Worm (Caenorhabditis elegans): ENCODE data around the gene cnnm-5.

cnnm-5 gene

DNA sequence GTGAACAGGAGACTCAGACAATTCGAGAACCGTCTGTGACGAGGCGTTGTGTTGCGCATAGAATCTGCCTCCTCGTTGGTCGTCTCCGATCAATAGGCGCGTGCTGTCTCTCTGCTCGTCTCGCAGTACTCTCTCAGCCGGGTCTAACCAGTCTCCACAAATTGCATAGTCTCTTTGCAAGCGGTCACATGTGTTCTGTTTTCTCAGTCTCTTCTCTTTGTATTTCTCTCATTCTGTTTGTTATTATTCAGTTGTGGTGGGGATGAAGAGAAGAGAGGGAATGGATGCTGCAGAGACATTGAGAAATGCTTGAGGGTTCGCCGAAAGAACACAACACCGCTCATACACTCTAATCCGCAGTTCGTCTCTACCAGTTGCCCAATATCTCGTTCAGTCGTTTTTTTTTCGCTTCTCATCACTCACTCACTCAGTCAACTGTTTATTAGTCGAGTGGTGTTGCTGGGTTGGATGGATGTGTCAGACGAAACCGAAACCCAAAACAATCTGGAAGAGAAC lies 27.6 kb downstream of the cnnm-5 start (continued):
- TF ChIP-seq egl-27 (tag; optimal IDR thresholded peaks at IDR 0.05) (peak; percentile 93 to 96), nhr-47 (tag; optimal IDR thresholded peaks at IDR 0.05) (peak; percentile 97), snpc-4 (tag; optimal IDR thresholded peaks at IDR 0.05) (peak; percentile 78), efl-1 (optimal IDR thresholded peaks at IDR 0.05) (peak; percentile 89 to 93), efl-1 (GFP tag; optimal IDR thresholded peaks at IDR 0.05 in 1 of 2) (peak; percentile 71 to 96), fos-1 (tag; optimal IDR thresholded peaks at IDR 0.05) (peak; percentile 96), pag-3 (tag; optimal IDR thresholded peaks at IDR 0.05; ENCODE audit: borderline replicate concordance, insufficient read depth) (peak; percentile 51), xbp-1 (tag; optimal IDR thresholded peaks at IDR 0.05) (peak; percentile 92), sptf-1 (tag; optimal IDR thresholded peaks at IDR 0.05) (no peak), zag-1 (tag; optimal IDR thresholded peaks at IDR 0.05) (peak; percentile 86), sup-37 (GFP tag; optimal IDR thresholded peaks at IDR 0.05) (peak; percentile 79), lin-39 (tag; optimal IDR thresholded peaks at IDR 0.05) (peak; percentile 77), elt-2 (tag; optimal IDR thresholded peaks at IDR 0.05) (peak; percentile 62), fkh-4 (tag; optimal IDR thresholded peaks at IDR 0.05; ENCODE audit: borderline replicate concordance) (peak; percentile 33), fkh-8 (tag; optimal IDR thresholded peaks at IDR 0.05) (peak; percentile 98), nhr-20 (tag; optimal IDR thresholded peaks at IDR 0.05) (peak; percentile 98), lin-35 (GFP tag; optimal IDR thresholded peaks at IDR 0.05) (peak; percentile 86 to 89), nhr-28 (tag; optimal IDR thresholded peaks at IDR 0.05) (peak; percentile 61), alr-1 (tag; optimal IDR thresholded peaks at IDR 0.05; ENCODE audit: borderline replicate concordance) (no peak), Y116A8C.19 (tag; optimal IDR thresholded peaks at IDR 0.05; ENCODE audit: borderline replicate concordance) (no peak), nhr-76 (tag; optimal IDR thresholded peaks at IDR 0.05) (no peak), nhr-19 (GFP tag; conservative IDR thresholded peaks at IDR 0.05) (peak; percentile 95), nhr-12 (tag; optimal IDR thresholded peaks at IDR 0.05) (peak; percentile 45), ceh-82 (tag; optimal IDR thresholded peaks at IDR 0.05) (peak; percentile 78 to 97 (median 93)), ets-5 (GFP tag; IDR thresholded peaks at IDR 0.05) (no peak), mef-2 (tag; optimal IDR thresholded peaks at IDR 0.05) (peak; percentile 90), snu-23 (GFP tag; optimal IDR thresholded peaks at IDR 0.05) (peak; percentile 99), skn-1 (tag; optimal IDR thresholded peaks at IDR 0.05) (peak; percentile 90), nhr-84 (tag; optimal IDR thresholded peaks at IDR 0.05) (no peak), nhr-237 (tag; optimal IDR thresholded peaks at IDR 0.05) (peak; percentile 91), mdl-1 (tag; optimal IDR thresholded peaks at IDR 0.05) (peak; percentile 96 to 100), nhr-85 (tag) (peak; percentile 98), efl-3 (GFP tag; optimal IDR thresholded peaks at IDR 0.05) (no peak), ceh-8 (GFP tag; optimal IDR thresholded peaks at IDR 0.05) (peak; percentile 89), hpl-2 (GFP tag; optimal IDR thresholded peaks at IDR 0.05) (peak; percentile 87), ztf-11 (tag; optimal IDR thresholded peaks at IDR 0.05) (peak in 1 of 2 experiments; percentile 77), mep-1 (tag; optimal IDR thresholded peaks at IDR 0.05) (peak; percentile 95), ceh-90 (tag; optimal IDR thresholded peaks at IDR 0.05) (no peak), elt-3 (tag; optimal IDR thresholded peaks at IDR 0.05) (peak in 5 of 6 experiments; percentile 59 to 91 (median 81)), tbx-2 (tag; optimal IDR thresholded peaks at IDR 0.05) (peak; percentile 99), irx-1 (tag; optimal IDR thresholded peaks at IDR 0.05) (peak; percentile 90), fkh-10 (GFP tag; optimal IDR thresholded peaks at IDR 0.05) (peak; percentile 98), F16B12.6 (tag; optimal IDR thresholded peaks at IDR 0.05) (peak; percentile 51), nhr-77 (tag; optimal IDR thresholded peaks at IDR 0.05) (peak; percentile 97), pqm-1 (tag; optimal IDR thresholded peaks at IDR 0.05) (peak; percentile 57), unc-130 (tag; optimal IDR thresholded peaks at IDR 0.05) (peak; percentile 91), nhr-71 (tag; optimal IDR thresholded peaks at IDR 0.05) (peak; percentile 99), lin-14 (GFP tag; optimal IDR thresholded peaks at IDR 0.05) (peak; percentile 100), nhr-90 (tag; optimal IDR thresholded peaks at IDR 0.05; ENCODE audit: poor library complexity) (peak; percentile 89), unc-98 (GFP tag; IDR thresholded peaks at IDR 0.05) (no peak), isw-1 (GFP tag; IDR thresholded peaks at IDR 0.05) (peak; percentile 90), dsc-1 (tag; optimal IDR thresholded peaks at IDR 0.05) (peak; percentile 90)

All from whole organism, L1 larva.